Fruit fly (Drosophila melanogaster) whole organism, pupa: ENCODE measurements around the gene CG32388.
A peak's percentile ranks its signal among the peaks of the same experiment; 100 is the strongest.

Experiments
- CG10348 ChIP-seq: fragments of 200-800 bp; sonication (Bioruptor generic); IDR thresholded peaks from 2 replicates; pipeline ENCODE4 v1.3.6; 2022; ENCODE audit warnings: missing biosample characterization, missing genetic modification characterization
- CG12605 ChIP-seq: fragments of 200-800 bp; sonication (Bioruptor generic); IDR thresholded peaks from 2 replicates; pipeline ENCODE4 v1.3.6; 2022; ENCODE audit warnings: missing biosample characterization, missing genetic modification characterization
- CG13204 ChIP-seq: fragments of 200-800 bp; sonication (Bioruptor generic); optimal IDR thresholded peaks from 2 replicates; lab custom pipeline; 2018; ENCODE audit warnings: missing biosample characterization, mild to moderate bottlenecking, missing genetic modification characterization, moderate library complexity
- CG14655 ChIP-seq: fragments of 200-800 bp; sonication (Bioruptor generic); optimal IDR thresholded peaks from 3 replicates; lab custom pipeline; 2017; ENCODE audit warnings: mild to moderate bottlenecking, missing biosample characterization, missing genetic modification reagents, missing genetic modification characterization
- CG15710 ChIP-seq: fragments of 200-800 bp; sonication (Bioruptor generic); optimal IDR thresholded peaks from 2 replicates; lab custom pipeline; 2018; ENCODE audit warnings: missing biosample characterization, mild to moderate bottlenecking, missing genetic modification characterization, moderate library complexity
- CG17806 ChIP-seq: fragments of 200-800 bp; sonication (Bioruptor generic); optimal IDR thresholded peaks from 2 replicates; lab custom pipeline; 2018; ENCODE audit warnings: missing biosample characterization, mild to moderate bottlenecking, missing genetic modification characterization, moderate library complexity
- CG32121 ChIP-seq: fragments of 200-800 bp; sonication (Bioruptor generic); IDR thresholded peaks from 2 replicates; pipeline ENCODE4 v1.3.6; 2022; ENCODE audit warnings: missing biosample characterization, missing genetic modification characterization
- CG34367 ChIP-seq: fragments of 200-800 bp; sonication (Bioruptor generic); optimal IDR thresholded peaks from 2 replicates; lab custom pipeline; 2018; ENCODE audit warnings: missing biosample characterization, mild to moderate bottlenecking, missing genetic modification characterization
- CG4496 ChIP-seq: fragments of 200-800 bp; sonication (Bioruptor generic); IDR thresholded peaks from 3 replicates; pipeline ENCODE4 v1.3.6; 2022; ENCODE audit warnings: missing biosample characterization, missing genetic modification characterization
- CG8159 ChIP-seq: fragments of 200-800 bp; sonication (Bioruptor generic); optimal IDR thresholded peaks from 3 replicates; lab custom pipeline; 2018; ENCODE audit warnings: missing biosample characterization, mild to moderate bottlenecking, missing genetic modification characterization, moderate library complexity
- CG8301 ChIP-seq: fragments of 200-800 bp; sonication (Bioruptor generic); optimal IDR thresholded peaks from 2 replicates; lab custom pipeline; 2018; ENCODE audit warnings: missing biosample characterization, mild to moderate bottlenecking, missing genetic modification characterization
- CG9948 ChIP-seq: fragments of 200-800 bp; sonication (Bioruptor generic); optimal IDR thresholded peaks from 2 replicates; lab custom pipeline; 2018; ENCODE audit warnings: missing biosample characterization, mild to moderate bottlenecking, missing genetic modification characterization, moderate library complexity
- D1 ChIP-seq: fragments of 200-800 bp; sonication (Bioruptor generic); optimal IDR thresholded peaks from 2 replicates; lab custom pipeline; 2018; ENCODE audit warnings: missing biosample characterization, mild to moderate bottlenecking, missing genetic modification characterization, moderate library complexity
- EcR ChIP-seq: fragments of 200-800 bp; sonication (Bioruptor generic); optimal IDR thresholded peaks from 3 replicates; lab custom pipeline; 2019; ENCODE audit warnings: missing biosample characterization, missing genetic modification characterization, mild to moderate bottlenecking, moderate library complexity, missing genetic modification reagents
- Ets98B ChIP-seq: fragments of 200-800 bp; sonication (Bioruptor generic); IDR thresholded peaks from 2 replicates; pipeline ENCODE4 v1.3.6; 2022; ENCODE audit warnings: missing biosample characterization, missing genetic modification characterization
- Pif1A ChIP-seq: fragments of 200-800 bp; sonication (Bioruptor generic); optimal IDR thresholded peaks from 3 replicates; lab custom pipeline; 2016; ENCODE audit warnings: missing biosample characterization, missing genetic modification characterization
- Pif1B ChIP-seq: fragments of 200-800 bp; sonication (Bioruptor generic); optimal IDR thresholded peaks from 3 replicates; lab custom pipeline; 2016; ENCODE audit warnings: missing biosample characterization, missing genetic modification characterization
- Snoo ChIP-seq: fragments of 200-800 bp; sonication (Bioruptor generic); optimal IDR thresholded peaks from 3 replicates; lab custom pipeline; 2017; ENCODE audit warnings: missing biosample characterization, mild to moderate bottlenecking, missing genetic modification characterization, inconsistent platforms
- fd96Ca ChIP-seq: fragments of 200-800 bp; sonication (Bioruptor generic); IDR thresholded peaks from 3 replicates; pipeline ENCODE4 v1.3.6; 2022; ENCODE audit warnings: missing biosample characterization, missing genetic modification characterization
- gl ChIP-seq: fragments of 200-800 bp; sonication (Bioruptor generic); optimal IDR thresholded peaks from 2 replicates; lab custom pipeline; 2018; ENCODE audit warnings: missing biosample characterization, mild to moderate bottlenecking, missing genetic modification characterization
- rn ChIP-seq: fragments of 200-800 bp; sonication (Bioruptor generic); IDR thresholded peaks from 2 replicates; pipeline ENCODE4 v1.3.6; 2022; ENCODE audit warnings: missing biosample characterization, missing genetic modification characterization

Gene CG32388

dm6 chr3L:7009411-7009810, 25.0 kb upstream of the CG32388 start:
- no peak for TF ChIP-seq rn (GFP tag; lab: Robert Waterston, UW)
- TF ChIP-seq CG15710 (tag; lab: Kevin White, UChicago), result peak; percentile 53
- peak; percentile 43 for TF ChIP-seq CG9948 (tag; lab: Kevin White, UChicago)
- peak; percentile 63 for TF ChIP-seq CG8159
- TF ChIP-seq CG17806 (tag; lab: Kevin White, UChicago), result peak; percentile 5
- TF ChIP-seq CG12605 (GFP tag; lab: Robert Waterston, UW), result no peak
- TF ChIP-seq EcR (GFP tag; lab: Kevin White, UChicago), result no peak
- no peak for TF ChIP-seq CG32121 (GFP tag; lab: Robert Waterston, UW)
- TF ChIP-seq CG8301 (tag; lab: Kevin White, UChicago), result no peak
- TF ChIP-seq Pif1A (GFP tag; lab: Kevin White, UChicago), result no peak
- TF ChIP-seq gl (tag; lab: Kevin White, UChicago), result no peak
- TF ChIP-seq fd96Ca (GFP tag; lab: Robert Waterston, UW), result no peak
- TF ChIP-seq Ets98B, result no peak
- no peak for TF ChIP-seq CG34367
- no peak for TF ChIP-seq CG4496
- no peak for TF ChIP-seq D1 (tag; lab: Kevin White, UChicago)
- peak; percentile 47 for TF ChIP-seq CG14655 (GFP tag; lab: Kevin White, UChicago)
- no peak for TF ChIP-seq Pif1B (GFP tag; lab: Kevin White, UChicago)

- TF ChIP-seq CG8301 (tag; lab: Kevin White, UChicago), result peak; percentile 29
- TF ChIP-seq CG14655 (GFP tag; lab: Kevin White, UChicago), result peak; percentile 52
- TF ChIP-seq CG34367, result peak; percentile 33
- peak; percentile 70 for TF ChIP-seq CG15710 (tag; lab: Kevin White, UChicago)
- TF ChIP-seq rn (GFP tag; lab: Robert Waterston, UW), result no peak
- TF ChIP-seq CG32121 (GFP tag; lab: Robert Waterston, UW), result 0 out of 2 replicates have a peak, but pooled peaks have one; percentile 36
- TF ChIP-seq gl (tag; lab: Kevin White, UChicago), result no peak
- TF ChIP-seq Pif1B (GFP tag; lab: Kevin White, UChicago), result no peak
- no peak for TF ChIP-seq EcR (GFP tag; lab: Kevin White, UChicago)
- peak; percentile 16 for TF ChIP-seq Snoo (tag; lab: Kevin White, UChicago)
- no peak for TF ChIP-seq fd96Ca (GFP tag; lab: Robert Waterston, UW)
- peak; percentile 78 for TF ChIP-seq CG8159
- no peak for TF ChIP-seq CG13204 (GFP tag; lab: Kevin White, UChicago)
- TF ChIP-seq Pif1A (GFP tag; lab: Kevin White, UChicago), result peak; percentile 44
- 0 out of 3 replicates have a peak, but pooled peaks have one; percentile 30 for TF ChIP-seq CG4496
- peak; percentile 73 for TF ChIP-seq CG9948 (tag; lab: Kevin White, UChicago)
- TF ChIP-seq D1 (tag; lab: Kevin White, UChicago), result no peak
- TF ChIP-seq CG17806 (tag; lab: Kevin White, UChicago), result peak; percentile 65
- TF ChIP-seq CG12605 (GFP tag; lab: Robert Waterston, UW), result 0 out of 2 replicates have a peak, but pooled peaks have one; percentile 16
- no peak for TF ChIP-seq Ets98B
- no peak for TF ChIP-seq CG10348 (GFP tag; lab: Robert Waterston, UW)
Observed at dm6 chr3L:7008351-7008750, 24.0 kb upstream of the CG32388 start.

- TF ChIP-seq Snoo (tag; lab: Kevin White, UChicago), result no peak
- peak; percentile 19 for TF ChIP-seq CG14655 (GFP tag; lab: Kevin White, UChicago)
- TF ChIP-seq gl (tag; lab: Kevin White, UChicago), result no peak
Observed at dm6 chr3L:7006421-7006820, 22.0 kb upstream of the CG32388 start.

dm6 chr3L:7003132-7003531, 18.7 kb upstream of the CG32388 start:
- no peak for TF ChIP-seq Snoo (tag; lab: Kevin White, UChicago)
- peak; percentile 35; the same call in 1 of the 2 replicates for TF ChIP-seq CG32121 (GFP tag; lab: Robert Waterston, UW)
- TF ChIP-seq CG14655 (GFP tag; lab: Kevin White, UChicago), result peak; percentile 35
- TF ChIP-seq D1 (tag; lab: Kevin White, UChicago), result no peak
- TF ChIP-seq fd96Ca (GFP tag; lab: Robert Waterston, UW), result no peak
- peak; percentile 64; the same call in 1 of the 2 replicates for TF ChIP-seq rn (GFP tag; lab: Robert Waterston, UW)

- TF ChIP-seq CG34367, result no peak
- no peak for TF ChIP-seq gl (tag; lab: Kevin White, UChicago)
- no peak for TF ChIP-seq CG32121 (GFP tag; lab: Robert Waterston, UW)
- TF ChIP-seq CG17806 (tag; lab: Kevin White, UChicago), result no peak
- no peak for TF ChIP-seq CG4496
- TF ChIP-seq D1 (tag; lab: Kevin White, UChicago), result no peak
- no peak for TF ChIP-seq CG14655 (GFP tag; lab: Kevin White, UChicago)
- TF ChIP-seq CG9948 (tag; lab: Kevin White, UChicago), result no peak
- no peak for TF ChIP-seq CG8301 (tag; lab: Kevin White, UChicago)
- TF ChIP-seq CG12605 (GFP tag; lab: Robert Waterston, UW), result no peak
- no peak for TF ChIP-seq EcR (GFP tag; lab: Kevin White, UChicago)
- no peak for TF ChIP-seq Ets98B
- TF ChIP-seq Pif1A (GFP tag; lab: Kevin White, UChicago), result no peak
- no peak for TF ChIP-seq fd96Ca (GFP tag; lab: Robert Waterston, UW)
- no peak for TF ChIP-seq rn (GFP tag; lab: Robert Waterston, UW)
- TF ChIP-seq CG10348 (GFP tag; lab: Robert Waterston, UW), result no peak
- TF ChIP-seq CG15710 (tag; lab: Kevin White, UChicago), result no peak
- TF ChIP-seq CG8159, result no peak
- TF ChIP-seq CG13204 (GFP tag; lab: Kevin White, UChicago), result no peak
- TF ChIP-seq Snoo (tag; lab: Kevin White, UChicago), result no peak
Observed at dm6 chr3L:7002355-7002754, 18.0 kb upstream of the CG32388 start.
